Worm (Caenorhabditis elegans) whole organism, late embryonic: ENCODE measurements around the gene srx-95.

Experiments used
- ama-1 ChIP-seq: fragments of 150-350 bp; optimal IDR thresholded peaks from 2 replicates; lab custom pipeline; 2014
- syd-9 ChIP-seq: sonication (generic microtip); optimal IDR thresholded peaks from 2 replicates; lab custom pipeline; 2016; ENCODE audit warnings: mild to moderate bottlenecking, missing genetic modification characterization, moderate library complexity, missing compliant biosample characterization

DNA sequence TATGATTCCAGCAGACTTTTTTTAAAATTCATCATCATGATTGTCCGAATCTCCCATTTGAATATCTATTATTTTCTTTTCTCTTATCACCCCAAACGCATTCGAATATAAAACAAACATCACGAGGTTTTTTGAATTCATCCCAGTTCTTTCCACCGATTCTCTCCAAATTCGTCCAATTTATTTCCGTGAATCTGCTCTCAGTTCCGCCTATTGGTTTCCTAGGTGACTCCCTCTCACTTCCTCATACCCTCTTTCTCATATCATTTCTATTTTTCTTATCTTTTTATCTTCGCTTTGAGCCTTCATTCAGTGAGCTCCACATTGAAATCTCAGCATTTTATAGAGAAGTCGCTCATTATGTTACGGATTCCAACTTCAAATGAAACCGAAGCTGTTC, 24.5 kb upstream of the srx-95 start, which contains the start of gene T13C2.7:
- TF ChIP-seq syd-9 (no peak), ama-1 (no peak)
